Fruit fly (Drosophila melanogaster) whole organism, prepupa: ENCODE results near the gene Jhbp11.

Source experiments
- Blimp-1 ChIP-seq: fragments of 200-800 bp; sonication (Bioruptor generic); optimal IDR thresholded peaks from 3 replicates; lab custom pipeline; 2017; ENCODE audit warnings: missing biosample characterization, missing genetic modification characterization, mild to moderate bottlenecking, moderate library complexity, missing genetic modification reagents
- CG10631 ChIP-seq: fragments of 200-800 bp; sonication (Bioruptor generic); optimal IDR thresholded peaks from 2 replicates; lab custom pipeline; 2016; ENCODE audit warnings: missing biosample characterization, missing genetic modification characterization
- CG10669 ChIP-seq: fragments of 200-800 bp; sonication (Bioruptor generic); optimal IDR thresholded peaks from 3 replicates; lab custom pipeline; 2018; ENCODE audit warnings: missing biosample characterization, mild to moderate bottlenecking, missing genetic modification characterization, moderate library complexity
- CG11294 ChIP-seq: fragments of 200-800 bp; sonication (Bioruptor generic); IDR thresholded peaks from 2 replicates; pipeline ENCODE4 v1.3.6; 2022; ENCODE audit warnings: missing biosample characterization, missing genetic modification characterization
- CG11762 ChIP-seq: fragments of 200-800 bp; sonication (Bioruptor generic); optimal IDR thresholded peaks from 3 replicates; lab custom pipeline; 2016; ENCODE audit warnings: missing biosample characterization, missing genetic modification characterization; ENCODE audit not compliant: insufficient read depth
- CG11902 ChIP-seq: fragments of 200-800 bp; sonication (Bioruptor generic); optimal IDR thresholded peaks from 3 replicates; lab custom pipeline; 2016; ENCODE audit warnings: missing biosample characterization, missing genetic modification characterization
- CG1621 ChIP-seq: fragments of 200-800 bp; sonication (Bioruptor generic); optimal IDR thresholded peaks from 3 replicates; lab custom pipeline; 2018; ENCODE audit warnings: missing biosample characterization, mild to moderate bottlenecking, missing genetic modification characterization
- CG16779 ChIP-seq: fragments of 200-800 bp; sonication (Bioruptor generic); optimal IDR thresholded peaks from 3 replicates; lab custom pipeline; 2017; ENCODE audit warnings: missing biosample characterization, mild to moderate bottlenecking, missing genetic modification characterization
- CG3032 ChIP-seq: fragments of 200-800 bp; optimal IDR thresholded peaks from 2 replicates; lab custom pipeline; 2019; ENCODE audit warnings: missing biosample characterization, mild to moderate bottlenecking, missing genetic modification characterization, moderate library complexity
- CG32006 ChIP-seq: fragments of 200-800 bp; sonication (Bioruptor generic); optimal IDR thresholded peaks from 3 replicates; lab custom pipeline; 2017; ENCODE audit warnings: missing biosample characterization, mild to moderate bottlenecking, missing genetic modification characterization
- CG3919 ChIP-seq: fragments of 200-800 bp; sonication (Bioruptor generic); optimal IDR thresholded peaks from 3 replicates; lab custom pipeline; 2016; ENCODE audit warnings: missing biosample characterization, missing genetic modification characterization
- CG4318 ChIP-seq: fragments of 200-800 bp; sonication (Bioruptor generic); optimal IDR thresholded peaks from 3 replicates; lab custom pipeline; 2017; ENCODE audit warnings: missing biosample characterization, mild to moderate bottlenecking, missing genetic modification characterization
- CG6163 ChIP-seq: fragments of 200-800 bp; sonication (Bioruptor generic); IDR thresholded peaks from 3 replicates; pipeline ENCODE4 v1.3.6; 2022; ENCODE audit warnings: missing biosample characterization, missing genetic modification characterization
- CG6276 ChIP-seq: fragments of 200-800 bp; sonication (Bioruptor generic); optimal IDR thresholded peaks from 2 replicates; lab custom pipeline; 2017; ENCODE audit warnings: missing biosample characterization, mild to moderate bottlenecking, missing genetic modification characterization
- CG6792 ChIP-seq: fragments of 200-800 bp; sonication (Bioruptor generic); optimal IDR thresholded peaks from 3 replicates; lab custom pipeline; 2016; ENCODE audit warnings: missing biosample characterization, missing genetic modification characterization
- CG6854 ChIP-seq: fragments of 200-800 bp; sonication (Bioruptor generic); optimal IDR thresholded peaks from 2 replicates; lab custom pipeline; 2017; ENCODE audit warnings: missing biosample characterization, mild to moderate bottlenecking, missing genetic modification characterization
- CG7368 ChIP-seq: fragments of 200-800 bp; sonication (Bioruptor generic); optimal IDR thresholded peaks from 3 replicates; lab custom pipeline; 2016; ENCODE audit warnings: missing biosample characterization, missing genetic modification characterization
- CG8119 ChIP-seq: fragments of 200-800 bp; sonication (Bioruptor generic); IDR thresholded peaks from 3 replicates; pipeline ENCODE4 v1.3.6; 2022; ENCODE audit warnings: missing biosample characterization, missing genetic modification characterization
- CG8319 ChIP-seq: fragments of 200-800 bp; sonication (Bioruptor generic); optimal IDR thresholded peaks from 3 replicates; lab custom pipeline; 2016; ENCODE audit warnings: missing biosample characterization, missing genetic modification characterization
- CG8632 ChIP-seq: fragments of 200-800 bp; sonication (Bioruptor generic); optimal IDR thresholded peaks from 3 replicates; lab custom pipeline; 2016; ENCODE audit warnings: missing biosample characterization, missing genetic modification characterization
- Eip75B ChIP-seq: fragments of 200-800 bp; sonication (Bioruptor generic); optimal IDR thresholded peaks from 3 replicates; lab custom pipeline; 2016; ENCODE audit warnings: missing biosample characterization, missing genetic modification characterization
- Eip78C ChIP-seq: fragments of 200-800 bp; sonication (Bioruptor generic); peaks from one replicate; lab custom pipeline; 2016; ENCODE audit warnings: missing biosample characterization, missing genetic modification characterization
- Eip93F ChIP-seq: fragments of 200-800 bp; sonication (Bioruptor generic); optimal IDR thresholded peaks from 2 replicates; lab custom pipeline; 2016; ENCODE audit warnings: missing biosample characterization, mild to moderate bottlenecking, missing genetic modification characterization
- Ets21C ChIP-seq: fragments of 200-800 bp; sonication (Bioruptor generic); optimal IDR thresholded peaks from 3 replicates; lab custom pipeline; 2016; ENCODE audit warnings: missing biosample characterization, missing genetic modification characterization
- Hr38 ChIP-seq: sonication (Bioruptor generic); optimal IDR thresholded peaks from 2 replicates; lab custom pipeline; 2016; ENCODE audit warnings: missing biosample characterization, missing genetic modification characterization
- Hr39 ChIP-seq: fragments of 200-800 bp; sonication (Bioruptor generic); optimal IDR thresholded peaks from 2 replicates; lab custom pipeline; 2016; ENCODE audit warnings: missing biosample characterization, missing genetic modification characterization
- Met ChIP-seq: fragments of 200-800 bp; sonication (Bioruptor generic); optimal IDR thresholded peaks from 3 replicates; lab custom pipeline; 2016; ENCODE audit warnings: missing biosample characterization, missing genetic modification characterization
- Smox ChIP-seq: fragments of 200-800 bp; sonication (Bioruptor generic); optimal IDR thresholded peaks from 3 replicates; lab custom pipeline; 2016; ENCODE audit warnings: missing biosample characterization, missing genetic modification characterization
- Sox102F ChIP-seq: fragments of 200-800 bp; sonication (Bioruptor generic); optimal IDR thresholded peaks from 2 replicates; lab custom pipeline; 2016; ENCODE audit warnings: missing biosample characterization, mild to moderate bottlenecking, missing genetic modification characterization
- Sox14 ChIP-seq: fragments of 200-800 bp; sonication (Bioruptor generic); optimal IDR thresholded peaks from 3 replicates; lab custom pipeline; 2016; ENCODE audit warnings: missing biosample characterization, missing genetic modification characterization
- Sox15 ChIP-seq: fragments of 200-800 bp; sonication (Bioruptor generic); optimal IDR thresholded peaks from 3 replicates; lab custom pipeline; 2016; ENCODE audit warnings: missing biosample characterization, missing genetic modification characterization
- achi ChIP-seq: fragments of 200-800 bp; sonication (Bioruptor generic); optimal IDR thresholded peaks from 3 replicates; lab custom pipeline; 2016; ENCODE audit warnings: missing biosample characterization, missing genetic modification characterization
- cyc ChIP-seq: fragments of 200-800 bp; sonication (Bioruptor generic); optimal IDR thresholded peaks from 3 replicates; lab custom pipeline; 2016; ENCODE audit warnings: missing biosample characterization, missing genetic modification characterization
- dsx ChIP-seq: fragments of 200-800 bp; optimal IDR thresholded peaks from 3 replicates; lab custom pipeline; 2019; ENCODE audit warnings: missing biosample characterization, mild to moderate bottlenecking, missing genetic modification characterization, moderate library complexity; ENCODE audit not compliant: poor library complexity, severe bottlenecking
- eg ChIP-seq: fragments of 200-800 bp; sonication (Bioruptor generic); IDR thresholded peaks from 3 replicates; pipeline ENCODE4 v1.3.6; 2022; ENCODE audit warnings: missing biosample characterization, missing genetic modification characterization
- esn ChIP-seq: fragments of 200-800 bp; sonication (Bioruptor generic); optimal IDR thresholded peaks from 2 replicates; lab custom pipeline; 2016; ENCODE audit warnings: missing biosample characterization, mild to moderate bottlenecking, missing genetic modification characterization, moderate library complexity
- fd59A ChIP-seq: fragments of 200-800 bp; sonication (Bioruptor generic); optimal IDR thresholded peaks from 2 replicates; lab custom pipeline; 2017; ENCODE audit warnings: missing biosample characterization, mild to moderate bottlenecking, missing genetic modification characterization, missing genetic modification reagents
- fkh ChIP-seq: fragments of 200-800 bp; sonication (Bioruptor generic); optimal IDR thresholded peaks from 3 replicates; lab custom pipeline; 2017; ENCODE audit warnings: missing biosample characterization, mild to moderate bottlenecking, missing genetic modification characterization, moderate library complexity
- lz ChIP-seq: fragments of 200-800 bp; sonication (Bioruptor generic); optimal IDR thresholded peaks from 3 replicates; lab custom pipeline; 2016; ENCODE audit warnings: missing biosample characterization, missing genetic modification characterization
- net ChIP-seq: fragments of 200-800 bp; sonication (Bioruptor generic); optimal IDR thresholded peaks from 3 replicates; lab custom pipeline; 2016; ENCODE audit warnings: missing biosample characterization, missing genetic modification characterization
- salr ChIP-seq, 2 experiments: fragments of 200-800 bp; sonication (Bioruptor generic); optimal IDR thresholded peaks; 3 replicates each; lab custom pipeline; 2016 to 2018; ENCODE audit warnings: missing biosample characterization in 2 of 2, missing genetic modification characterization in 2 of 2, mild to moderate bottlenecking in 1 of 2
- ss ChIP-seq, 2 experiments: fragments of 200-800 bp; sonication (Bioruptor generic); optimal IDR thresholded peaks; 2 replicates in 1 of 2; 3 replicates in 1 of 2; lab custom pipeline; 2017 to 2018; ENCODE audit warnings: mild to moderate bottlenecking in 2 of 2, missing biosample characterization in 2 of 2, missing genetic modification characterization in 2 of 2, moderate library complexity in 1 of 2
- svp ChIP-seq: fragments of 200-800 bp; sonication (Bioruptor generic); peaks from one replicate; lab custom pipeline; 2016; ENCODE audit warnings: missing biosample characterization, missing genetic modification characterization
- topi ChIP-seq: fragments of 200-800 bp; sonication (Bioruptor generic); optimal IDR thresholded peaks from 3 replicates; lab custom pipeline; 2016; ENCODE audit warnings: missing biosample characterization, missing genetic modification characterization
- vri ChIP-seq: fragments of 200-800 bp; sonication (Bioruptor generic); optimal IDR thresholded peaks from 3 replicates; lab custom pipeline; 2016; ENCODE audit warnings: missing biosample characterization, mild to moderate bottlenecking, missing genetic modification characterization

The Jhbp11 gene

dm6 chr3R:27092263-27092662, 8.8 kb upstream of the Jhbp11 start (continued):
- TF ChIP-seq salr (GFP tag; optimal IDR thresholded peaks at IDR 0.05; lab: Kevin White, UChicago) (no peak), fd59A (GFP tag; lab: Kevin White, UChicago) (peak; percentile 3), fkh (GFP tag; lab: Kevin White, UChicago) (no peak), CG3919 (peak; percentile 52), Sox14 (peak; percentile 27), Eip93F (no peak), CG10631 (GFP tag; lab: Kevin White, UChicago) (peak; percentile 32), Eip75B (peak; percentile 24), Blimp-1 (GFP tag; lab: Kevin White, UChicago) (no peak), achi (GFP tag; lab: Kevin White, UChicago) (peak; percentile 36), CG10669 (GFP tag; lab: Kevin White, UChicago) (peak; percentile 35), CG6792 (GFP tag; lab: Kevin White, UChicago) (peak; percentile 33), CG16779 (tag; lab: Kevin White, UChicago) (no peak), esn (no peak), Ets21C (GFP tag; lab: Kevin White, UChicago) (peak; percentile 5), CG8632 (GFP tag; lab: Kevin White, UChicago) (no peak), Hr39 (peak; percentile 17), Smox (GFP tag; lab: Kevin White, UChicago) (no peak), Met (GFP tag; lab: Kevin White, UChicago) (peak; percentile 31), net (peak; percentile 5), CG1621 (tag; lab: Kevin White, UChicago) (peak; percentile 22), CG6854 (GFP tag; lab: Kevin White, UChicago) (no peak), CG6276 (GFP tag; lab: Kevin White, UChicago) (no peak), CG8319 (GFP tag; lab: Kevin White, UChicago) (no peak), CG11294 (GFP tag; lab: Robert Waterston, UW) (no peak), CG8119 (GFP tag; lab: Robert Waterston, UW) (peak; percentile 29; the same call in 1 of the 3 replicates), Sox102F (GFP tag; lab: Kevin White, UChicago) (no peak), svp (GFP tag; lab: Kevin White, UChicago) (peak; percentile 68), dsx (GFP tag; lab: Kevin White, UChicago) (peak; percentile 20), CG32006 (GFP tag; lab: Kevin White, UChicago) (peak; percentile 44), CG7368 (no peak), CG11902 (GFP tag; lab: Kevin White, UChicago) (peak; percentile 12), ss (GFP tag; optimal IDR thresholded peaks at IDR 0.05; lab: Kevin White, UChicago) (peak; percentile 24 to 27)

dm6 chr3R:27092843-27093242, 8.2 kb upstream of the Jhbp11 start, which contains the start of gene CG14258:
Gene CG14258, plus strand, starts transcription at chr3R:27093143.
- TF ChIP-seq Smox (GFP tag; lab: Kevin White, UChicago) (no peak), CG32006 (GFP tag; lab: Kevin White, UChicago) (no peak), Sox102F (GFP tag; lab: Kevin White, UChicago) (no peak), Sox14 (no peak)

DNA sequence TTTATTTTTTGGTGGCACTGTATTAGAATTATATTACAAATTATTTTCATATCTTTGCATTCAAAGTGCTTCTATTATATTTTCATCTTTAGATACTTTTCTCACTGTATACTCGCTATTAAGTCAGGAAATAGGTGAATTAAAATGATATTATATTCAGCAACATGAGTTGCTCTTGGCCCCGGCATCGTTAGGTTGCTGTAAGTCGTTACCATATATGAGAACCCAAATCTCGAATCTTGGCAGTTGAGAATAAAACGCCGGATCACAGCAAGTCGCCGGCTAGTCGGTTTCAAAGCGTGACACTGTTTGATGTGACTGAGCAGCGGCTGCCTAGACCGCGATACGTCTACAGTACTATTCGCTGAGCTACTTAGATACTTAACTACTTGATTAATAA, 6.8 kb upstream of the Jhbp11 start, which contains the start of gene CG14259:
CG14259 (plus strand) TSS at position 301 of the 400 bp plus-strand sequence.
- TF ChIP-seq CG3032 (tag; lab: Kevin White, UChicago) = no peak
- TF ChIP-seq Hr38 (GFP tag; lab: Kevin White, UChicago) = no peak
- TF ChIP-seq Blimp-1 (GFP tag; lab: Kevin White, UChicago) = no peak
- no peak for TF ChIP-seq cyc (GFP tag; lab: Kevin White, UChicago)
- TF ChIP-seq svp (GFP tag; lab: Kevin White, UChicago) = no peak

- no peak for TF ChIP-seq Eip78C
- TF ChIP-seq lz = no peak
- TF ChIP-seq CG1621 (tag; lab: Kevin White, UChicago) = no peak
- no peak for TF ChIP-seq eg (GFP tag; lab: Robert Waterston, UW)
- no peak for TF ChIP-seq fkh (GFP tag; lab: Kevin White, UChicago)
- no peak for TF ChIP-seq Sox15
- TF ChIP-seq CG11762 (GFP tag; lab: Kevin White, UChicago) = no peak
- no peak for TF ChIP-seq CG11902 (GFP tag; lab: Kevin White, UChicago)
- TF ChIP-seq CG6163 (GFP tag; lab: Robert Waterston, UW) = no peak
- TF ChIP-seq vri (GFP tag; lab: Kevin White, UChicago) = no peak
- no peak for TF ChIP-seq CG8319 (GFP tag; lab: Kevin White, UChicago)
- no peak for TF ChIP-seq svp (GFP tag; lab: Kevin White, UChicago)
- TF ChIP-seq CG10631 (GFP tag; lab: Kevin White, UChicago) = no peak
- TF ChIP-seq CG10669 (GFP tag; lab: Kevin White, UChicago) = no peak
- no peak for TF ChIP-seq CG7368
- TF ChIP-seq topi (GFP tag; lab: Kevin White, UChicago) = no peak
- no peak for TF ChIP-seq CG11294 (GFP tag; lab: Robert Waterston, UW)
- TF ChIP-seq CG3919 = no peak
- no peak for TF ChIP-seq CG4318 (GFP tag; lab: Kevin White, UChicago)
- TF ChIP-seq CG6276 (GFP tag; lab: Kevin White, UChicago) = no peak
Measured at dm6 chr3R:27098638-27099037, 2.4 kb upstream of the Jhbp11 start.
